Worm (Caenorhabditis elegans): ENCODE results near the gene C33B4.2.
A peak's percentile ranks its signal among the peaks of the same experiment; 100 is the strongest.

C33B4.2 gene

DNA sequence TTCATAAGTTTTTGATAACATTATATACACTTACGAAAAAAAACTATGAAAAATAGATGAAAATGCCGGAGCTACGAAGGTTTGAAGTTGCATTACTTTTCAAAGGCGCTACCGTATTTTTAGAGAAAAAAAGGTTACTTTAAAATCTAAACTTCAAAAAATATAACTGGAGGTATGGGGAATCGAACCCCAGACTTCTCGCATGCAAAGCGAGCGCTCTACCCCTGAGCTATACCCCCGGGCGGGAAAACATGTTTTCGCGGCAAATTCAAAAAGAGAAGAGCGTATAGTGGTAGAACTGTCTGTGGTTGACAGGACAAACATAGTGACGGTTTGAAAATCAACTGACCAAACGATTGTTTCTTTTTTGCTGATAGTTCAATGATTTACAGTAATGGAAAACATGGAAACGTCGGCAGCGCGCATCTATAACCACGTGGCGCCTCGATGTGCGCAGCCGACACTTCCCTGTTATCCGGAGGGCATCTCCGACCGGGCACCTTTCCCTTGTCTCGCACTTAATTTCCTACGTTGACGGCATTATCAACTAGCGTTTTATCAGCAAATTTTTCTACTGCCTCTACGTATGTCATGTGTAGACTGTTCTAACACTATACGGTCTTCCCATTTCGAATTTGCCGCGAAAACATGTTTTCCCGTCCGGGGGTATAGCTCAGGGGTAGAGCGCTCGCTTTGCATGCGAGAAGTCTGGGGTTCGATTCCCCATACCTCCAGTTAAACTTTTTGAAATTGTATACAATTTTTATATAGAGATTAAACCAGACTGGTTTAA is 37.9 kb downstream of the C33B4.2 start (continued):
- no peak for TF ChIP-seq mdl-1 (tag; optimal IDR thresholded peaks at IDR 0.05)
- TF ChIP-seq egl-27 (tag; optimal IDR thresholded peaks at IDR 0.05) = no peak
- TF ChIP-seq ztf-11 (tag; optimal IDR thresholded peaks at IDR 0.05) = no peak
- TF ChIP-seq fkh-10 (GFP tag; optimal IDR thresholded peaks at IDR 0.05) = no peak
- no peak for TF ChIP-seq fos-1 (tag; optimal IDR thresholded peaks at IDR 0.05)
- no peak for TF ChIP-seq zip-4 (GFP tag; optimal IDR thresholded peaks at IDR 0.05)
- TF ChIP-seq nhr-85 (tag) = no peak
- no peak for TF ChIP-seq unc-62 (GFP tag; optimal IDR thresholded peaks at IDR 0.05)
- no peak for TF ChIP-seq fkh-4 (tag; optimal IDR thresholded peaks at IDR 0.05; ENCODE audit: borderline replicate concordance)
- TF ChIP-seq isw-1 (GFP tag; IDR thresholded peaks at IDR 0.05) = no peak
- TF ChIP-seq lsy-2 (tag; optimal IDR thresholded peaks at IDR 0.05) = no peak
- no peak for TF ChIP-seq unc-130 (tag; optimal IDR thresholded peaks at IDR 0.05)
- TF ChIP-seq alr-1 (tag; optimal IDR thresholded peaks at IDR 0.05; ENCODE audit: borderline replicate concordance) = no peak
- peak; percentile 16 for TF ChIP-seq nhr-90 (tag; optimal IDR thresholded peaks at IDR 0.05; ENCODE audit: poor library complexity)
- peak; percentile 9 for TF ChIP-seq mep-1 (tag; optimal IDR thresholded peaks at IDR 0.05)

ce11 chrII:11333375-11333774 is 38.6 kb downstream of the C33B4.2 start:
- TF ChIP-seq mdl-1 (tag; optimal IDR thresholded peaks at IDR 0.05) = no peak
- peak; percentile 44 for TF ChIP-seq fkh-10 (GFP tag; optimal IDR thresholded peaks at IDR 0.05)
- TF ChIP-seq grh-1 (GFP tag; IDR thresholded peaks at IDR 0.05) = no peak
- TF ChIP-seq lin-14 (GFP tag; optimal IDR thresholded peaks at IDR 0.05) = peak; percentile 36

- TF ChIP-seq F16B12.6 (tag; optimal IDR thresholded peaks at IDR 0.05) = no peak
- TF ChIP-seq lin-39 (tag; optimal IDR thresholded peaks at IDR 0.05) = no peak
- no peak for TF ChIP-seq hlh-4 (tag; optimal IDR thresholded peaks at IDR 0.05)
- TF ChIP-seq xbp-1 (tag; optimal IDR thresholded peaks at IDR 0.05) = no peak
- no peak for TF ChIP-seq fos-1 (tag; optimal IDR thresholded peaks at IDR 0.05)
- no peak for TF ChIP-seq ces-1 (GFP tag; optimal IDR thresholded peaks at IDR 0.05)
- TF ChIP-seq ztf-4 (tag; optimal IDR thresholded peaks at IDR 0.05) = no peak
- no peak for TF ChIP-seq vab-15 (tag; optimal IDR thresholded peaks at IDR 0.05)
- no peak for TF ChIP-seq irx-1 (tag; optimal IDR thresholded peaks at IDR 0.05)
- TF ChIP-seq nhr-11 (tag; optimal IDR thresholded peaks at IDR 0.05) = no peak
- peak in 1 of 3 experiments; percentile 1 for TF ChIP-seq ceh-82 (tag; optimal IDR thresholded peaks at IDR 0.05)
- peak; percentile 63 for TF ChIP-seq lin-14 (GFP tag; optimal IDR thresholded peaks at IDR 0.05)
- no peak for TF ChIP-seq pqm-1 (tag; optimal IDR thresholded peaks at IDR 0.05)
These were observed 42.9 kb downstream of the C33B4.2 start, which contains the start of gene tag-180 for ce11 chrII:11329021-11329479. Gene tag-180, minus strand, starts transcription at chrII:11329429.

All from whole organism, L1 larva.